Fruit fly (Drosophila melanogaster) whole organism, prepupa: ENCODE results near the gene CG11426.
A peak's percentile ranks its signal among the peaks of the same experiment; 100 is the strongest.

Source experiments
- Blimp-1 ChIP-seq: fragments of 200-800 bp; sonication (Bioruptor generic); optimal IDR thresholded peaks from 3 replicates; lab custom pipeline; 2017; ENCODE audit warnings: missing biosample characterization, missing genetic modification characterization, mild to moderate bottlenecking, moderate library complexity, missing genetic modification reagents
- CG11762 ChIP-seq: fragments of 200-800 bp; sonication (Bioruptor generic); optimal IDR thresholded peaks from 3 replicates; lab custom pipeline; 2016; ENCODE audit warnings: missing biosample characterization, missing genetic modification characterization; ENCODE audit not compliant: insufficient read depth
- CG11902 ChIP-seq: fragments of 200-800 bp; sonication (Bioruptor generic); optimal IDR thresholded peaks from 3 replicates; lab custom pipeline; 2016; ENCODE audit warnings: missing biosample characterization, missing genetic modification characterization
- CG15336 ChIP-seq: fragments of 200-800 bp; sonication (Bioruptor generic); IDR thresholded peaks from 2 replicates; pipeline ENCODE4 v1.3.6; 2022; ENCODE audit warnings: missing biosample characterization, missing genetic modification characterization
- CG31627 ChIP-seq: fragments of 200-800 bp; sonication (Bioruptor generic); optimal IDR thresholded peaks from 3 replicates; lab custom pipeline; 2016; ENCODE audit warnings: missing biosample characterization, missing genetic modification characterization
- CG32006 ChIP-seq: fragments of 200-800 bp; sonication (Bioruptor generic); optimal IDR thresholded peaks from 3 replicates; lab custom pipeline; 2017; ENCODE audit warnings: missing biosample characterization, mild to moderate bottlenecking, missing genetic modification characterization
- CG4318 ChIP-seq: fragments of 200-800 bp; sonication (Bioruptor generic); optimal IDR thresholded peaks from 3 replicates; lab custom pipeline; 2017; ENCODE audit warnings: missing biosample characterization, mild to moderate bottlenecking, missing genetic modification characterization
- CG6163 ChIP-seq: fragments of 200-800 bp; sonication (Bioruptor generic); IDR thresholded peaks from 3 replicates; pipeline ENCODE4 v1.3.6; 2022; ENCODE audit warnings: missing biosample characterization, missing genetic modification characterization
- CG6276 ChIP-seq: fragments of 200-800 bp; sonication (Bioruptor generic); optimal IDR thresholded peaks from 2 replicates; lab custom pipeline; 2017; ENCODE audit warnings: missing biosample characterization, mild to moderate bottlenecking, missing genetic modification characterization
- CG6808 ChIP-seq: fragments of 200-800 bp; sonication (Bioruptor generic); optimal IDR thresholded peaks from 3 replicates; lab custom pipeline; 2017; ENCODE audit warnings: missing biosample characterization, missing genetic modification characterization, mild to moderate bottlenecking, moderate library complexity, missing genetic modification reagents
- CG6854 ChIP-seq: fragments of 200-800 bp; sonication (Bioruptor generic); optimal IDR thresholded peaks from 2 replicates; lab custom pipeline; 2017; ENCODE audit warnings: missing biosample characterization, mild to moderate bottlenecking, missing genetic modification characterization
- CG8319 ChIP-seq: fragments of 200-800 bp; sonication (Bioruptor generic); optimal IDR thresholded peaks from 3 replicates; lab custom pipeline; 2016; ENCODE audit warnings: missing biosample characterization, missing genetic modification characterization
- CG8632 ChIP-seq: fragments of 200-800 bp; sonication (Bioruptor generic); optimal IDR thresholded peaks from 3 replicates; lab custom pipeline; 2016; ENCODE audit warnings: missing biosample characterization, missing genetic modification characterization
- CG9139 ChIP-seq: fragments of 200-800 bp; sonication (Bioruptor generic); optimal IDR thresholded peaks from 3 replicates; lab custom pipeline; 2017; ENCODE audit warnings: missing biosample characterization, mild to moderate bottlenecking, missing genetic modification characterization
- Ets21C ChIP-seq: fragments of 200-800 bp; sonication (Bioruptor generic); optimal IDR thresholded peaks from 3 replicates; lab custom pipeline; 2016; ENCODE audit warnings: missing biosample characterization, missing genetic modification characterization
- Hr38 ChIP-seq: sonication (Bioruptor generic); optimal IDR thresholded peaks from 2 replicates; lab custom pipeline; 2016; ENCODE audit warnings: missing biosample characterization, missing genetic modification characterization
- Hr4 ChIP-seq: fragments of 200-800 bp; sonication (Bioruptor generic); optimal IDR thresholded peaks from 3 replicates; lab custom pipeline; 2016; ENCODE audit warnings: missing biosample characterization, missing genetic modification characterization
- Lpt ChIP-seq: fragments of 200-800 bp; sonication (Bioruptor generic); optimal IDR thresholded peaks from 3 replicates; lab custom pipeline; 2016; ENCODE audit warnings: missing biosample characterization, missing genetic modification characterization
- OdsH ChIP-seq: fragments of 200-800 bp; sonication (Bioruptor generic); optimal IDR thresholded peaks from 3 replicates; lab custom pipeline; 2016; ENCODE audit warnings: missing biosample characterization, missing genetic modification characterization
- Smox ChIP-seq: fragments of 200-800 bp; sonication (Bioruptor generic); optimal IDR thresholded peaks from 3 replicates; lab custom pipeline; 2016; ENCODE audit warnings: missing biosample characterization, missing genetic modification characterization
- Sox102F ChIP-seq: fragments of 200-800 bp; sonication (Bioruptor generic); optimal IDR thresholded peaks from 2 replicates; lab custom pipeline; 2016; ENCODE audit warnings: missing biosample characterization, mild to moderate bottlenecking, missing genetic modification characterization
- Sox14 ChIP-seq: fragments of 200-800 bp; sonication (Bioruptor generic); optimal IDR thresholded peaks from 3 replicates; lab custom pipeline; 2016; ENCODE audit warnings: missing biosample characterization, missing genetic modification characterization
- Sox15 ChIP-seq: fragments of 200-800 bp; sonication (Bioruptor generic); optimal IDR thresholded peaks from 3 replicates; lab custom pipeline; 2016; ENCODE audit warnings: missing biosample characterization, missing genetic modification characterization
- dsx ChIP-seq: fragments of 200-800 bp; optimal IDR thresholded peaks from 3 replicates; lab custom pipeline; 2019; ENCODE audit warnings: missing biosample characterization, mild to moderate bottlenecking, missing genetic modification characterization, moderate library complexity; ENCODE audit not compliant: poor library complexity, severe bottlenecking
- eg ChIP-seq: fragments of 200-800 bp; sonication (Bioruptor generic); IDR thresholded peaks from 3 replicates; pipeline ENCODE4 v1.3.6; 2022; ENCODE audit warnings: missing biosample characterization, missing genetic modification characterization
- fd59A ChIP-seq: fragments of 200-800 bp; sonication (Bioruptor generic); optimal IDR thresholded peaks from 2 replicates; lab custom pipeline; 2017; ENCODE audit warnings: missing biosample characterization, mild to moderate bottlenecking, missing genetic modification characterization, missing genetic modification reagents
- fkh ChIP-seq: fragments of 200-800 bp; sonication (Bioruptor generic); optimal IDR thresholded peaks from 3 replicates; lab custom pipeline; 2017; ENCODE audit warnings: missing biosample characterization, mild to moderate bottlenecking, missing genetic modification characterization, moderate library complexity
- svp ChIP-seq: fragments of 200-800 bp; sonication (Bioruptor generic); peaks from one replicate; lab custom pipeline; 2016; ENCODE audit warnings: missing biosample characterization, missing genetic modification characterization

The CG11426 gene

DNA sequence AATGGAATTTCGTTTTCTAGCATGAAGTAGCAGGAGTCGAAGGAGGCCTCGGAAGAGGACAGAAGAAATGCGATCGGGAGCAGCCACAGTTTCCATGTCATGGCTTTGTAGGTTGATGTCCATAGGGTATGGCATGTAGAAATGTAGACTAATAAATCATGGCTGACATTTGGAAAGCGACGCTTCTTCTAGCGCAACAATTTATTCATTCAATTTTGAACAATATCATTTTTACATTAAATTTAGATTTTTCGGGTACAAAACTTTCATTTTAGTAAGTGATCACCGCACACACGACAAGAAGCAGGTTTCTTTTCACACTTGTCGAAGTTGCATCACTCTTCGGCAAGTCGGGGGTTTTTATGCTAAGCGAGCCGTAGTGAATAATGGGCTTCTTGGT is 34.0 kb downstream of the CG11426 start, which contains the start of gene CG43330:
Gene CG43330 (minus strand): TSS at position 101 of the 400 bp plus-strand sequence.
- TF ChIP-seq Sox14 (GFP tag; lab: Kevin White, UChicago) (no peak), Ets21C (no peak), CG9139 (GFP tag; lab: Kevin White, UChicago) (no peak), CG15336 (GFP tag; lab: Robert Waterston, UW) (no peak)

- no peak for TF ChIP-seq CG11902
- TF ChIP-seq Lpt = no peak
- TF ChIP-seq CG4318 (GFP tag; lab: Kevin White, UChicago) = no peak
- no peak for TF ChIP-seq CG6808 (GFP tag; lab: Kevin White, UChicago)
- no peak for TF ChIP-seq Smox
- TF ChIP-seq Hr4 = no peak
- no peak for TF ChIP-seq CG11762 (GFP tag; lab: Kevin White, UChicago)
- no peak for TF ChIP-seq svp (GFP tag; lab: Kevin White, UChicago)
- no peak for TF ChIP-seq eg
- no peak for TF ChIP-seq Hr38
- no peak for TF ChIP-seq CG32006
- TF ChIP-seq CG6854 (GFP tag; lab: Kevin White, UChicago) = no peak
- no peak for TF ChIP-seq Sox102F (GFP tag; lab: Kevin White, UChicago)
- no peak for TF ChIP-seq fd59A (GFP tag; lab: Kevin White, UChicago)
- TF ChIP-seq Blimp-1 (GFP tag; lab: Kevin White, UChicago) = no peak
- no peak for TF ChIP-seq OdsH (GFP tag; lab: Kevin White, UChicago)
- TF ChIP-seq CG31627 (GFP tag; lab: Kevin White, UChicago) = no peak
- no peak for TF ChIP-seq CG6276
Observed at dm6 chr3L:22505118-22505517, 34.8 kb downstream of the CG11426 start, which contains the start of gene CG43329. CG43329 (minus strand) TSS chr3L:22505218.

DNA sequence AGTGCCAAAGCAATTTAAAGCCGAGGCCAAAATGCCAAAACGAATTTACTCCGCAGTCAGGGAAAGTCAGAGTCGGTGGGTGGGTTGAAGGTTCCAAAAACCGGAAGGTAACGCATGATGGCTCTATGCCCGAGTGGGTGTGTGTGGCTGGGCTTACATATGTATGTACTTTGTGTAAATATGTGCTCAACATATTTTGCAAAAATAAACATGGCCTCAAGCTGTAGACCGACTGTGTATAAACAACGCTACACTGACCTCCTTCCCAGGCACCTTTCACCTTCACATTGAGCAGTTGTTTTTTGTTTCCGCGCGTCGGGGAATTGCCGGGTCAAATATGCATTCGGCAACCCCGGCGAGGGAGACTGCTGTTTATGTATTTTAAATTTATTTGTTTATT is 49.7 kb downstream of the CG11426 start:
- TF ChIP-seq dsx (GFP tag; lab: Kevin White, UChicago) (no peak), Sox14 (GFP tag; lab: Kevin White, UChicago) (no peak), CG8319 (GFP tag; lab: Kevin White, UChicago) (no peak), Sox15 (GFP tag; lab: Kevin White, UChicago) (no peak), CG8632 (GFP tag; lab: Kevin White, UChicago) (no peak), CG6163 (GFP tag; lab: Robert Waterston, UW) (no peak), CG6276 (no peak), fkh (peak; percentile 46)
